Worm (Caenorhabditis elegans) whole organism, young adult: ENCODE measurements around the gene K10D11.7.

Experiments used
- B0261.1 ChIP-seq: sonication (generic microtip); optimal IDR thresholded peaks from 2 replicates; lab custom pipeline; 2016; ENCODE audit warnings: mild to moderate bottlenecking, missing genetic modification characterization, moderate library complexity, missing compliant biosample characterization
- B0336.3 ChIP-seq: fragments of 200-800 bp; sonication (Bioruptor generic); IDR thresholded peaks from 2 replicates; pipeline ENCODE4 v1.3.6; 2022; ENCODE audit warnings: missing genetic modification characterization, missing compliant biosample characterization
- C06A6.2 ChIP-seq: fragments of 200-800 bp; sonication (Bioruptor generic); conservative IDR thresholded peaks from 2 replicates; pipeline ENCODE4 v1.3.6; 2022; ENCODE audit warnings: missing genetic modification characterization, missing compliant biosample characterization
- F33H1.4 ChIP-seq: fragments of 200-800 bp; sonication (Bioruptor generic); IDR thresholded peaks from 2 replicates; pipeline ENCODE4 v1.3.6; 2022; ENCODE audit warnings: missing genetic modification reagents, missing genetic modification characterization, missing compliant biosample characterization
- F57C9.4 ChIP-seq: sonication (generic microtip); optimal IDR thresholded peaks from 2 replicates; lab custom pipeline; 2017; ENCODE audit warnings: mild to moderate bottlenecking, missing genetic modification characterization, missing compliant biosample characterization
- K12H6.12 ChIP-seq: fragments of 200-800 bp; sonication (Bioruptor generic); optimal IDR thresholded peaks from 2 replicates; lab custom pipeline; 2018; ENCODE audit warnings: mild to moderate bottlenecking, missing genetic modification characterization, missing compliant biosample characterization
- Y67H2A.10 ChIP-seq: fragments of 200-800 bp; sonication (Bioruptor generic); conservative IDR thresholded peaks from 2 replicates; pipeline ENCODE4 v1.3.6; 2022; ENCODE audit warnings: missing genetic modification reagents, missing genetic modification characterization, missing compliant biosample characterization
- aptf-2 ChIP-seq: fragments of 200-800 bp; sonication (Bioruptor generic); conservative IDR thresholded peaks from 2 replicates; pipeline ENCODE4 v1.3.6; 2022; ENCODE audit warnings: missing genetic modification reagents, missing genetic modification characterization, missing compliant biosample characterization
- aptf-3 ChIP-seq: fragments of 200-800 bp; sonication (Bioruptor generic); IDR thresholded peaks from 2 replicates; pipeline ENCODE4 v1.3.6; 2022; ENCODE audit warnings: missing genetic modification characterization, missing compliant biosample characterization
- athp-1 ChIP-seq: sonication (generic microtip); optimal IDR thresholded peaks from 2 replicates; lab custom pipeline; 2017; ENCODE audit warnings: mild to moderate bottlenecking, missing genetic modification characterization, missing compliant biosample characterization
- ceh-100 ChIP-seq: fragments of 200-800 bp; sonication (Bioruptor generic); IDR thresholded peaks from 2 replicates; pipeline ENCODE4 v1.3.6; 2022; ENCODE audit warnings: missing genetic modification reagents, missing genetic modification characterization, missing compliant biosample characterization
- die-1 ChIP-seq: sonication (generic microtip); optimal IDR thresholded peaks from 2 replicates; lab custom pipeline; 2016; ENCODE audit warnings: missing genotype, mild to moderate bottlenecking, missing genetic modification characterization, missing compliant biosample characterization
- egl-18 ChIP-seq: fragments of 200-800 bp; sonication (Bioruptor generic); IDR thresholded peaks from 2 replicates; pipeline ENCODE4 v1.3.6; 2022; ENCODE audit warnings: missing genetic modification reagents, missing genetic modification characterization, missing compliant biosample characterization
- egl-44 ChIP-seq: fragments of 200-800 bp; sonication (Bioruptor generic); IDR thresholded peaks from 2 replicates; pipeline ENCODE4 v1.3.6; 2022; ENCODE audit warnings: missing genetic modification reagents, missing genetic modification characterization, missing compliant biosample characterization
- egrh-3 ChIP-seq: fragments of 200-800 bp; sonication (Bioruptor generic); IDR thresholded peaks from 2 replicates; pipeline ENCODE4 v1.3.6; 2022; ENCODE audit warnings: missing genetic modification reagents, missing genetic modification characterization, missing compliant biosample characterization
- him-1 ChIP-seq: sonication (generic microtip); optimal IDR thresholded peaks from 2 replicates; lab custom pipeline; 2016; ENCODE audit warnings: missing genotype, missing genetic modification reagents, missing genetic modification characterization, missing compliant biosample characterization
- lag-1 ChIP-seq: fragments of 200-800 bp; sonication (Bioruptor generic); IDR thresholded peaks from 2 replicates; pipeline ENCODE4 v1.3.6; 2022; ENCODE audit warnings: missing genetic modification reagents, missing genetic modification characterization, missing compliant biosample characterization
- lsl-1 ChIP-seq: fragments of 200-800 bp; sonication (Bioruptor generic); optimal IDR thresholded peaks from 2 replicates; lab custom pipeline; 2018; ENCODE audit warnings: mild to moderate bottlenecking, missing genetic modification characterization, moderate library complexity, missing compliant biosample characterization
- madf-3 ChIP-seq: fragments of 200-800 bp; sonication (Bioruptor generic); IDR thresholded peaks from 2 replicates; pipeline ENCODE4 v1.3.6; 2022; ENCODE audit warnings: missing genetic modification reagents, missing genetic modification characterization, missing compliant biosample characterization
- madf-8 ChIP-seq: fragments of 200-800 bp; sonication (Bioruptor generic); conservative IDR thresholded peaks from 2 replicates; pipeline ENCODE4 v1.3.6; 2022; ENCODE audit warnings: missing genetic modification reagents, missing genetic modification characterization, missing compliant biosample characterization
- nfya-1 ChIP-seq: sonication (generic microtip); optimal IDR thresholded peaks from 2 replicates; lab custom pipeline; 2017; ENCODE audit warnings: antibody characterized with exemption, missing compliant biosample characterization, missing genetic modification characterization, borderline replicate concordance; ENCODE audit not compliant: insufficient read depth
- nhr-27 ChIP-seq: fragments of 200-800 bp; sonication (Bioruptor generic); optimal IDR thresholded peaks from 2 replicates; lab custom pipeline; 2018; ENCODE audit warnings: mild to moderate bottlenecking, missing genetic modification characterization, moderate library complexity, missing compliant biosample characterization
- nhr-80 ChIP-seq: sonication (generic microtip); optimal IDR thresholded peaks from 2 replicates; lab custom pipeline; 2016; ENCODE audit warnings: missing genetic modification characterization, missing compliant biosample characterization
- nhr-90 ChIP-seq: sonication (generic microtip); optimal IDR thresholded peaks from 2 replicates; lab custom pipeline; 2016; ENCODE audit warnings: missing genotype, mild to moderate bottlenecking, missing genetic modification characterization, missing compliant biosample characterization
- pha-4 ChIP-seq: fragments of 150-350 bp; sonication (generic microtip); optimal IDR thresholded peaks from 2 replicates; lab custom pipeline; 2014; ENCODE audit warnings: missing biosample characterization, missing genetic modification reagents, missing genetic modification characterization
- rcor-1 ChIP-seq: fragments of 200-800 bp; sonication (Bioruptor generic); IDR thresholded peaks from 2 replicates; pipeline ENCODE4 v1.3.6; 2022; ENCODE audit warnings: missing genetic modification reagents, missing genetic modification characterization, missing compliant biosample characterization
- rpc-1 ChIP-seq, 2 experiments: fragments of 150-350 bp in 1 of 2; sonication (generic microtip) in 1 of 2; optimal IDR thresholded peaks; 2 replicates each; lab custom pipeline; 2014 to 2018; ENCODE audit warnings: missing biosample characterization in 1 of 2, missing genetic modification characterization in 1 of 2, missing genetic modification reagents in 1 of 2, missing genotype in 1 of 2
- snpc-1.1 ChIP-seq: sonication (generic microtip); optimal IDR thresholded peaks from 2 replicates; lab custom pipeline; 2017; ENCODE audit warnings: missing genetic modification characterization, mild to moderate bottlenecking, missing compliant biosample characterization, antibody characterized with exemption, moderate library complexity, missing genotype, missing genetic modification reagents; ENCODE audit not compliant: insufficient read depth
- snpc-3.4 ChIP-seq: sonication (generic microtip); optimal IDR thresholded peaks from 2 replicates; lab custom pipeline; 2017; ENCODE audit warnings: missing genetic modification characterization, mild to moderate bottlenecking, missing compliant biosample characterization, antibody characterized with exemption, moderate library complexity, missing genotype, missing genetic modification reagents
- snpc-4 ChIP-seq, 5 experiments: fragments of 150-350 bp in 1 of 5; sonication (generic microtip) in 4 of 5; optimal IDR thresholded peaks; 2 replicates each; lab custom pipeline; 2014 to 2018; ENCODE audit warnings: missing genetic modification characterization in 5 of 5, missing biosample characterization in 3 of 5, antibody characterized with exemption in 2 of 5, mild to moderate bottlenecking in 2 of 5, missing compliant biosample characterization in 2 of 5, missing genotype in 2 of 5, moderate library complexity in 2 of 5, missing genetic modification reagents in 1 of 5
- tbx-9 ChIP-seq: sonication (generic microtip); optimal IDR thresholded peaks from 2 replicates; lab custom pipeline; 2016; ENCODE audit warnings: borderline replicate concordance, missing genetic modification characterization, inconsistent platforms, missing compliant biosample characterization
- tlf-1 ChIP-seq: fragments of 200-800 bp; sonication (Bioruptor generic); optimal IDR thresholded peaks from 2 replicates; lab custom pipeline; 2018; ENCODE audit warnings: mild to moderate bottlenecking, missing genetic modification characterization, missing compliant biosample characterization
- zfh-2 ChIP-seq: fragments of 200-800 bp; sonication (Bioruptor generic); conservative IDR thresholded peaks from 2 replicates; pipeline ENCODE4 v1.3.6; 2022; ENCODE audit warnings: missing genetic modification reagents, missing genetic modification characterization, missing compliant biosample characterization
- zim-3 ChIP-seq: sonication (generic microtip); optimal IDR thresholded peaks from 2 replicates; lab custom pipeline; 2017; ENCODE audit warnings: mild to moderate bottlenecking, missing genetic modification characterization, moderate library complexity, missing compliant biosample characterization
- ztf-26 ChIP-seq: sonication (generic microtip); optimal IDR thresholded peaks from 2 replicates; lab custom pipeline; 2017; ENCODE audit warnings: missing genetic modification characterization, missing compliant biosample characterization
- ztf-28 ChIP-seq: fragments of 200-800 bp; sonication (Bioruptor generic); IDR thresholded peaks from 2 replicates; pipeline ENCODE4 v1.3.6; 2022; ENCODE audit warnings: missing genetic modification reagents, missing genetic modification characterization, missing compliant biosample characterization

The K10D11.7 gene

ce11 chrIV:13016820-13017219 is 21.0 kb upstream of the K10D11.7 start:
- 0 out of 2 replicates have a peak, but pooled peaks have one; percentile 8 for TF ChIP-seq egrh-3 (GFP tag; lab: Robert Waterston, UW)
- TF ChIP-seq F57C9.4 (tag; lab: Kevin White, UChicago), result no peak
- TF ChIP-seq madf-8 (GFP tag; lab: Robert Waterston, UW), result no peak
- no peak for TF ChIP-seq ztf-28
- TF ChIP-seq rpc-1 (optimal IDR thresholded peaks at IDR 0.05; lab: Kevin White, UChicago), result no peak
- no peak for TF ChIP-seq rpc-1 (tag; optimal IDR thresholded peaks at IDR 0.05; lab: Kevin White, UChicago)
- no peak for TF ChIP-seq snpc-1.1 (tag; lab: Kevin White, UChicago)
- TF ChIP-seq him-1 (tag; lab: Kevin White, UChicago), result no peak
- no peak for TF ChIP-seq tlf-1 (GFP tag; lab: Kevin White, UChicago)
- no peak for TF ChIP-seq pha-4 (tag; lab: Kevin White, UChicago)
- TF ChIP-seq F33H1.4 (GFP tag; lab: Robert Waterston, UW), result no peak
- TF ChIP-seq zfh-2 (GFP tag; lab: Robert Waterston, UW), result peak; percentile 73
- TF ChIP-seq, all 124 proteins: peak for 2

- TF ChIP-seq rcor-1 (GFP tag; lab: Robert Waterston, UW) (no peak), B0336.3 (no peak), F57C9.4 (tag; lab: Kevin White, UChicago) (no peak), B0261.1 (tag; lab: Kevin White, UChicago) (no peak), madf-8 (GFP tag; lab: Robert Waterston, UW) (no peak), ceh-100 (no peak), tbx-9 (no peak), Y67H2A.10 (no peak)
Observed at ce11 chrIV:13015801-13016404, 20.1 kb upstream of the K10D11.7 start.

ce11 chrIV:13013711-13014341 is 18.0 kb upstream of the K10D11.7 start:
- TF ChIP-seq ztf-26 (tag; lab: Kevin White, UChicago) (no peak), snpc-4 (GFP tag; optimal IDR thresholded peaks at IDR 0.05; lab: Kevin White, UChicago) (no peak), snpc-4 (tag; optimal IDR thresholded peaks at IDR 0.05; lab: Kevin White, UChicago) (peak; percentile 41 to 84 (median 62)), die-1 (tag; lab: Kevin White, UChicago) (no peak), lsl-1 (GFP tag; lab: Kevin White, UChicago) (no peak)

- 0 out of 2 replicates have a peak, but pooled peaks have one; percentile 14 for TF ChIP-seq C06A6.2 (GFP tag; lab: Robert Waterston, UW)
- peak; percentile 2 for TF ChIP-seq nhr-80 (tag; lab: Kevin White, UChicago)
- no peak for TF ChIP-seq madf-3 (GFP tag; lab: Robert Waterston, UW)
- TF ChIP-seq, all 124 proteins: peak for 2
Observed at ce11 chrIV:13013231-13013630, 17.4 kb upstream of the K10D11.7 start.

ce11 chrIV:13009507-13009906 is 13.7 kb upstream of the K10D11.7 start:
- TF ChIP-seq zim-3 (no peak), snpc-1.1 (tag; lab: Kevin White, UChicago) (no peak), nfya-1 (tag; lab: Kevin White, UChicago) (no peak), nhr-90 (tag; lab: Kevin White, UChicago) (no peak), him-1 (tag; lab: Kevin White, UChicago) (no peak), snpc-4 (GFP tag; optimal IDR thresholded peaks at IDR 0.05; lab: Kevin White, UChicago) (no peak), snpc-4 (tag; optimal IDR thresholded peaks at IDR 0.05; lab: Kevin White, UChicago) (no peak), aptf-3 (GFP tag; lab: Robert Waterston, UW) (no peak), athp-1 (tag; lab: Kevin White, UChicago) (no peak), C06A6.2 (GFP tag; lab: Robert Waterston, UW) (no peak), lag-1 (GFP tag; lab: Robert Waterston, UW) (no peak), tbx-9 (no peak), K12H6.12 (tag; lab: Kevin White, UChicago) (no peak), egl-44 (no peak), nhr-27 (tag; lab: Kevin White, UChicago) (no peak), egl-18 (GFP tag; lab: Robert Waterston, UW) (no peak), snpc-3.4 (tag; lab: Kevin White, UChicago) (no peak), pha-4 (tag; lab: Kevin White, UChicago) (no peak), aptf-2 (GFP tag; lab: Robert Waterston, UW) (no peak)
